Fruit fly (Drosophila melanogaster): Measurements from ENCODE around the gene Nna1.

Gene Nna1

DNA sequence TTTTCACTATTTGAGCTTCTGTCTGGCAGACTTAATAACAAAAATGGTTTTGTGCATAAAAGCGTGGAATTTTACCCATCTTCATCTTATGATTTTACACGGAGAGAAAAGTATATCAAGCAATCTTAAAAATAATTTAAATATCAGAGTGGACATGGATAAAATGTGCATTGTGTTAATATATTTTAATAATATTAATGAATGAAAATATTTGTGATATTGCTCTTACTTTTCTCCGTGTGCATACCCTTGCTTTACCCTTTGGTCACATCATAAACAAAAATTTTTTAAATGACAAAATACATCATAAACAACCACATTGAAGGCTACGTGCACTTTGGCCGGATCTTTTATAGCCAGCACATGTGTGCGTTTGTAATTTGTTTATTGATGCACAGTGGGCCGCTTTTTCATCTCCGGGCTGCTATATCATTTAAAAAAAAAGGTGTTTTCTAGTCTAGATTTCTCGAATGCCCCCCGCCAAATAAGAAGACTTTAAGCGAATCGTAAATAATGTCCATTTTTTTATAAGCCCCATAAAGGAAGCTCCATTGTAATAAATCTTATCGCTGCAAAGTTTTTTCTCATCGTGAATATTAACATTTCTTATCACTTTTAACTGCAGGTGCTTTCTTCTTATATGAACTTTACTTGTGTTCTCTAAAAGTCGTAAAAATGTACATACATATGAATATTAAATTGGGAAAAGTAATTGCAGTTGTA is 72.5 kb downstream of the Nna1 start (continued):
- 0 out of 3 replicates have a peak, but pooled peaks have one; percentile 40 for TF ChIP-seq so (GFP tag; IDR thresholded peaks at IDR 0.05)
- peak; percentile 39 for TF ChIP-seq CG13296 (GFP tag; optimal IDR thresholded peaks at IDR 0.05)
- no peak for TF ChIP-seq sens-2 (GFP tag; IDR thresholded peaks at IDR 0.05)
- TF ChIP-seq CG4854 (GFP tag; optimal IDR thresholded peaks at IDR 0.05): no peak
- TF ChIP-seq zf30C (GFP tag; optimal IDR thresholded peaks at IDR 0.05): no peak
- 0 out of 2 replicates have a peak, but pooled peaks have one; percentile 20 for TF ChIP-seq H2.0 (GFP tag; IDR thresholded peaks at IDR 0.05)
- no peak for TF ChIP-seq z (GFP tag; IDR thresholded peaks at IDR 0.05)
- no peak for TF ChIP-seq dimm (GFP tag; IDR thresholded peaks at IDR 0.05)
- TF ChIP-seq CG11247 (GFP tag; IDR thresholded peaks at IDR 0.05): peak; percentile 19; the same call in 1 of the 2 replicates
- 0 out of 3 replicates have a peak, but pooled peaks have one; percentile 5 for TF ChIP-seq zfh1 (GFP tag; IDR thresholded peaks at IDR 0.05)
- TF ChIP-seq CG12155 (GFP tag; optimal IDR thresholded peaks at IDR 0.05): peak; percentile 2
- TF ChIP-seq CG10321 (GFP tag; IDR thresholded peaks at IDR 0.05): no peak
- no peak for TF ChIP-seq CG15011 (GFP tag; optimal IDR thresholded peaks at IDR 0.05)
- TF ChIP-seq CG6254 (GFP tag; optimal IDR thresholded peaks at IDR 0.05): no peak
- TF ChIP-seq NK7.1 (GFP tag; optimal IDR thresholded peaks at IDR 0.05): no peak
- TF ChIP-seq CG4730 (GFP tag; IDR thresholded peaks at IDR 0.05): no peak
- no peak for TF ChIP-seq da (GFP tag; optimal IDR thresholded peaks at IDR 0.05)
- TF ChIP-seq ash1 (GFP tag; optimal IDR thresholded peaks at IDR 0.05): no peak
- peak; percentile 60 for TF ChIP-seq Abd-B (GFP tag; optimal IDR thresholded peaks at IDR 0.05)
- no peak for TF ChIP-seq bowl (GFP tag; IDR thresholded peaks at IDR 0.05)
- TF ChIP-seq CG10267 (tag; optimal IDR thresholded peaks at IDR 0.05): peak; percentile 28
- TF ChIP-seq yki (optimal IDR thresholded peaks at IDR 0.05): no peak
- no peak for TF ChIP-seq Vsx1 (GFP tag; optimal IDR thresholded peaks at IDR 0.05)
- no peak for TF ChIP-seq CG10274 (GFP tag; optimal IDR thresholded peaks at IDR 0.05)
- no peak for TF ChIP-seq CG17568 (GFP tag; optimal IDR thresholded peaks at IDR 0.05)
- no peak for TF ChIP-seq abd-A (tag; optimal IDR thresholded peaks at IDR 0.05)
- peak; percentile 39; the same call in 2 of the 4 replicates for TF ChIP-seq Gug (GFP tag; IDR thresholded peaks at IDR 0.05)
- TF ChIP-seq Deaf1 (tag; optimal IDR thresholded peaks at IDR 0.05): peak; percentile 8
- TF ChIP-seq lilli (GFP tag; optimal IDR thresholded peaks at IDR 0.05): no peak
- no peak for TF ChIP-seq CG18764 (GFP tag; optimal IDR thresholded peaks at IDR 0.05)
- TF ChIP-seq nmo (GFP tag; optimal IDR thresholded peaks at IDR 0.05): peak; percentile 67
- no peak for TF ChIP-seq CHES-1-like (GFP tag; optimal IDR thresholded peaks at IDR 0.05)
- no peak for TF ChIP-seq CG6813 (GFP tag; optimal IDR thresholded peaks at IDR 0.05)
- TF ChIP-seq CG9215 (GFP tag; IDR thresholded peaks at IDR 0.05): no peak
- TF ChIP-seq schlank (tag; optimal IDR thresholded peaks at IDR 0.05): no peak
- peak; percentile 58 for TF ChIP-seq Xbp1 (GFP tag; optimal IDR thresholded peaks at IDR 0.05)
- peak; percentile 31; the same call in 1 of the 2 replicates for TF ChIP-seq CG10959 (GFP tag; IDR thresholded peaks at IDR 0.05)
- TF ChIP-seq sug (tag; optimal IDR thresholded peaks at IDR 0.05): peak; percentile 23
- TF ChIP-seq CG6689 (GFP tag; IDR thresholded peaks at IDR 0.05): peak; percentile 49
- peak; percentile 13 for TF ChIP-seq bcd (GFP tag; optimal IDR thresholded peaks at IDR 0.05)
- TF ChIP-seq bab2 (GFP tag; optimal IDR thresholded peaks at IDR 0.05): no peak
- TF ChIP-seq CG16863 (GFP tag; optimal IDR thresholded peaks at IDR 0.05): no peak
- TF ChIP-seq CG4820 (GFP tag; optimal IDR thresholded peaks at IDR 0.05): peak; percentile 34
- peak; percentile 67 for TF ChIP-seq Ptx1 (GFP tag; IDR thresholded peaks at IDR 0.05)
- no peak for TF ChIP-seq insv (GFP tag; optimal IDR thresholded peaks at IDR 0.05)
- TF ChIP-seq her (GFP tag; optimal IDR thresholded peaks at IDR 0.05): no peak
- TF ChIP-seq CG12219 (GFP tag; optimal IDR thresholded peaks at IDR 0.05): peak; percentile 18
- TF ChIP-seq jigr1 (GFP tag; IDR thresholded peaks at IDR 0.05): no peak
- TF ChIP-seq CG1832 (GFP tag; optimal IDR thresholded peaks at IDR 0.05): no peak
- peak; percentile 1 for TF ChIP-seq CG9609 (GFP tag; optimal IDR thresholded peaks at IDR 0.05)
- no peak for TF ChIP-seq CG12299 (tag; optimal IDR thresholded peaks at IDR 0.05)
